Worm (Caenorhabditis elegans) whole organism, L1 larva: ENCODE measurements around the gene nlp-50.

Source experiments
- C34B4.2 ChIP-seq: sonication (generic microtip); optimal IDR thresholded peaks from 2 replicates; lab custom pipeline; 2017; ENCODE audit warnings: mild to moderate bottlenecking, missing genetic modification characterization, missing compliant biosample characterization
- Y116A8C.19 ChIP-seq: sonication (generic microtip); optimal IDR thresholded peaks from 2 replicates; lab custom pipeline; 2016; ENCODE audit warnings: missing compliant biosample characterization, missing genetic modification characterization, borderline replicate concordance
- aly-2 ChIP-seq: fragments of 150-350 bp; optimal IDR thresholded peaks from 2 replicates; lab custom pipeline; 2014; ENCODE audit warnings: missing biosample characterization, missing genetic modification characterization
- ama-1 ChIP-seq: fragments of 150-350 bp; optimal IDR thresholded peaks from 2 replicates; lab custom pipeline; 2014
- blmp-1 ChIP-seq: fragments of 150-350 bp; optimal IDR thresholded peaks from 2 replicates; lab custom pipeline; 2014; ENCODE audit warnings: missing biosample characterization, missing genetic modification characterization
- ceh-8 ChIP-seq: fragments of 200-800 bp; sonication (Bioruptor generic); optimal IDR thresholded peaks from 2 replicates; lab custom pipeline; 2018; ENCODE audit warnings: mild to moderate bottlenecking, missing genetic modification characterization, moderate library complexity, missing compliant biosample characterization
- dpl-1 ChIP-seq, 3 experiments: fragments of 150-350 bp in 2 of 3; sonication (generic microtip) in 1 of 3; optimal IDR thresholded peaks; 2 replicates each; lab custom pipeline; 2014 to 2017; ENCODE audit warnings: missing biosample characterization in 3 of 3, missing genetic modification characterization in 3 of 3, missing genetic modification reagents in 3 of 3
- dsc-1 ChIP-seq: sonication (generic microtip); optimal IDR thresholded peaks from 2 replicates; lab custom pipeline; 2016; ENCODE audit warnings: mild to moderate bottlenecking, missing genetic modification characterization, missing compliant biosample characterization
- efl-1 ChIP-seq, 4 experiments: fragments of 150-350 bp; optimal IDR thresholded peaks in 3 of 4; peaks in 1 of 4; 1 replicate in 1 of 4; 2 replicates in 3 of 4; lab custom pipeline; 2014; ENCODE audit warnings: missing biosample characterization in 2 of 4, missing genetic modification characterization in 2 of 4, missing genetic modification reagents in 2 of 4
- elt-2 ChIP-seq: sonication (generic microtip); optimal IDR thresholded peaks from 2 replicates; lab custom pipeline; 2016; ENCODE audit warnings: missing genetic modification characterization, mild to moderate bottlenecking, inconsistent platforms, missing compliant biosample characterization, missing genetic modification reagents
- elt-3 ChIP-seq, 6 experiments: fragments of 150-350 bp in 1 of 6; sonication (generic microtip); optimal IDR thresholded peaks; 2 replicates each; lab custom pipeline; 2017 to 2018; ENCODE audit warnings: missing biosample characterization in 6 of 6, missing genetic modification characterization in 6 of 6, inconsistent platforms in 1 of 6
- ets-5 ChIP-seq: fragments of 200-800 bp; sonication (Bioruptor generic); IDR thresholded peaks from 2 replicates; pipeline ENCODE4 v1.3.6; 2022; ENCODE audit warnings: missing genetic modification characterization, missing compliant biosample characterization
- hlh-4 ChIP-seq: sonication (generic microtip); optimal IDR thresholded peaks from 2 replicates; lab custom pipeline; 2016; ENCODE audit warnings: mild to moderate bottlenecking, missing genetic modification characterization, missing compliant biosample characterization
- hpl-2 ChIP-seq: fragments of 150-350 bp; optimal IDR thresholded peaks from 2 replicates; lab custom pipeline; 2014; ENCODE audit warnings: missing biosample characterization, missing genetic modification reagents, missing genetic modification characterization
- irx-1 ChIP-seq: sonication (generic microtip); optimal IDR thresholded peaks from 2 replicates; lab custom pipeline; 2016; ENCODE audit warnings: missing genetic modification characterization, missing compliant biosample characterization
- jun-1 ChIP-seq: fragments of 150-350 bp; optimal IDR thresholded peaks from 2 replicates; lab custom pipeline; 2014; ENCODE audit warnings: missing biosample characterization, missing genetic modification reagents, missing genetic modification characterization
- lin-14 ChIP-seq: fragments of 200-800 bp; sonication (Bioruptor generic); optimal IDR thresholded peaks from 2 replicates; lab custom pipeline; 2018; ENCODE audit warnings: mild to moderate bottlenecking, missing genetic modification characterization, moderate library complexity, missing compliant biosample characterization
- lin-35 ChIP-seq, 2 experiments: fragments of 150-350 bp; optimal IDR thresholded peaks; 2 replicates each; lab custom pipeline; 2014; ENCODE audit warnings: missing biosample characterization in 2 of 2, missing genetic modification characterization in 2 of 2, missing genetic modification reagents in 2 of 2
- lsy-2 ChIP-seq, 2 experiments: fragments of 150-350 bp; optimal IDR thresholded peaks; 2 replicates each; lab custom pipeline; 2014; ENCODE audit warnings: missing biosample characterization in 2 of 2, missing genetic modification characterization in 2 of 2
- mab-9 ChIP-seq: fragments of 200-800 bp; sonication (Bioruptor generic); IDR thresholded peaks from 2 replicates; pipeline ENCODE4 v1.3.6; 2022; ENCODE audit warnings: missing genetic modification reagents, missing genetic modification characterization, missing compliant biosample characterization
- mdl-1 ChIP-seq, 2 experiments: fragments of 150-350 bp; optimal IDR thresholded peaks; 2 replicates each; lab custom pipeline; 2014 to 2017; ENCODE audit warnings: missing biosample characterization in 2 of 2, missing genetic modification characterization in 2 of 2, inconsistent platforms in 1 of 2
- mep-1 ChIP-seq: fragments of 150-350 bp; optimal IDR thresholded peaks from 2 replicates; lab custom pipeline; 2014; ENCODE audit warnings: missing biosample characterization, missing genetic modification characterization
- nhr-20 ChIP-seq: sonication (generic microtip); optimal IDR thresholded peaks from 2 replicates; lab custom pipeline; 2016; ENCODE audit warnings: mild to moderate bottlenecking, missing genetic modification characterization, missing compliant biosample characterization
- nhr-71 ChIP-seq: sonication (generic microtip); optimal IDR thresholded peaks from 2 replicates; lab custom pipeline; 2016; ENCODE audit warnings: mild to moderate bottlenecking, missing genetic modification characterization, moderate library complexity, missing compliant biosample characterization
- nhr-77 ChIP-seq: fragments of 150-350 bp; optimal IDR thresholded peaks from 2 replicates; lab custom pipeline; 2014; ENCODE audit warnings: missing biosample characterization, missing genetic modification characterization
- nhr-90 ChIP-seq: sonication (generic microtip); optimal IDR thresholded peaks from 2 replicates; lab custom pipeline; 2016; ENCODE audit warnings: mild to moderate bottlenecking, missing genetic modification characterization, missing compliant biosample characterization; ENCODE audit not compliant: poor library complexity
- rnt-1 ChIP-seq: sonication (generic microtip); optimal IDR thresholded peaks from 2 replicates; lab custom pipeline; 2016; ENCODE audit warnings: mild to moderate bottlenecking, missing genetic modification characterization, moderate library complexity, missing compliant biosample characterization
- snpc-4 ChIP-seq: fragments of 150-350 bp; optimal IDR thresholded peaks from 2 replicates; lab custom pipeline; 2014; ENCODE audit warnings: missing biosample characterization, missing genetic modification characterization
- snu-23 ChIP-seq: sonication (generic microtip); optimal IDR thresholded peaks from 2 replicates; lab custom pipeline; 2016; ENCODE audit warnings: missing genetic modification characterization, missing compliant biosample characterization
- sptf-1 ChIP-seq: fragments of 150-350 bp; optimal IDR thresholded peaks from 2 replicates; lab custom pipeline; 2014; ENCODE audit warnings: missing biosample characterization, missing genetic modification characterization
- sup-37 ChIP-seq: fragments of 200-800 bp; sonication (Bioruptor generic); optimal IDR thresholded peaks from 2 replicates; lab custom pipeline; 2018; ENCODE audit warnings: mild to moderate bottlenecking, missing genetic modification characterization, missing compliant biosample characterization
- tlp-1 ChIP-seq: fragments of 150-350 bp; optimal IDR thresholded peaks from 2 replicates; lab custom pipeline; 2014; ENCODE audit warnings: missing biosample characterization, missing genetic modification characterization
- unc-98 ChIP-seq: fragments of 200-800 bp; sonication (Bioruptor generic); IDR thresholded peaks from 2 replicates; pipeline ENCODE4 v1.3.6; 2022; ENCODE audit warnings: missing genetic modification characterization, missing compliant biosample characterization
- ztf-4 ChIP-seq: fragments of 150-350 bp; optimal IDR thresholded peaks from 2 replicates; lab custom pipeline; 2014; ENCODE audit warnings: missing biosample characterization, missing genetic modification characterization

Gene nlp-50

DNA sequence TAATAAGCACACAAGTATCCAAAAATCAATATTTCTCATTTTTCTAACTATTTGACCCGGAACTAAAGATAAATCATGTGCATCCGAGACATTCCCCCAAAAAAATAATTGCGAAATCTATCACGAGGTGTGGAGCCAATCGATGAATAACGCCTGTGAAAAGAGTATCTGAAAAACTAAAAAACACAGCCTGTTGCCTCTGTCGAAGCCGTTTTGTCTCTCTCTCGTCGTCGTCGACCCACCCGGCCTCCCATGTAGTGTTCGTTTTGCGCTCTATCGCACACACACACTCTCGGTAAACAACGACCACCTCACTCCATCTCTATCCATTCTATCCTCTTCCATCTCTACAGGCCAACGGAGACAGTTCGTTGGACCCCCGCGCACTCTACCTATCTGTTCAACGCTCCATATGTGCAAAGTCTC is 17.9 kb downstream of the nlp-50 start (continued):
- TF ChIP-seq nhr-77 (tag; lab: Kevin White, UChicago) (no peak), mep-1 (peak; percentile 50), jun-1 (peak; percentile 51), snpc-4 (tag; lab: Kevin White, UChicago) (peak; percentile 40)

DNA sequence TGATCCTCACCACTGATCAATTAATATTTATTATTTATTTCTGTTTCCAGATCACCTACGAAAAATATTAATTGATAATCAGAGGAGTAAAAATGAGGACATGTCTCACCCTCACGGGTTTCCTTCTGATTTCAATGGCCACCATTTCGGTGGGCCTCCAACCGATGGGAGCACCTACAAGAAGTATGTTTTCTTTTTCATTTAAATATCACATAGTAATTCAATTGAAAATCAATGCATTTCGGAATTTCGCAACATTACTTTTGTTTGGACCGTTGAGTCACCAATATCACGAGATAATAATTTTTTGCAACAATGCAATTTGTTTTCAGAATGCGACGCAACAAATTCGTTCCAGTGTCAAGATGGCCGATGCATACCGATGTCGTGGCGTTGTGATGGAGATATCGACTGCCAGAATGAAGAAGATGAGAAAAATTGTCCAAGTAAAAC is 18.6 kb downstream of the nlp-50 start, which contains the start of gene gldi-2:
Gene gldi-2 (plus strand): TSS at position 51 of the 453 bp plus-strand sequence.
- TF ChIP-seq dpl-1 (GFP tag; optimal IDR thresholded peaks at IDR 0.05; lab: Kevin White, UChicago) = no peak
- TF ChIP-seq irx-1 = no peak

DNA sequence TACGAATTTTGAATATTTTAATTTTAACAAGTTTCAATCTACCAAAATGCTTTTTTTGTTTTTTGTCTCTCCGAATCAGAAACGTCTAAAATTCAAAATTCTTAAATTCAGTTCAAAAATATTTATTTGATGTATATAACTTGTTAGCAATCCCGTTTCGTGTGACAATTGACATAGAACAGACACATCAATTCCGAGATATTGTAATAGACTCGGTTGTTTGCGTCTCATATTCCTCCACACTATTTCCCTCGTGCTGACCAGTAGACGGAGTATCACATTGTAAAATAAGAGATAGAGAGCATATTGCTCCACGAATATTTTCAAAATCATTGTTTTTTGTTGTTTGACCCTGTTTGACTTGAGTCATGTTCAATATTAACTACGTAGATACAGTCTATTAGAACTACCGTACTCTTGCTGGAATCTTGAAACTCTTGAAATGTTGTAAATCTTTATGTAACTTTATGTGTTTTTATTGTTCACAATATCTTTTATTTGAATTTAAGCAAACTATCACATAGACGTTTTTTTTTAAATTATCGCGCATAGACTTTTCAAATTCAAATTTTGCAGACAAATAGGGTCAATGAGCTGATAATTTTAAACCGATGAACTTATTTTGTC is 24.0 kb downstream of the nlp-50 start, which contains the start of gene T13C2.3:
Gene T13C2.3 (plus strand): TSS at position 577 of the 627 bp plus-strand sequence.
- TF ChIP-seq unc-98 (no peak), ceh-8 (no peak), sptf-1 (no peak), dsc-1 (tag; lab: Kevin White, UChicago) (no peak), nhr-71 (tag; lab: Kevin White, UChicago) (no peak), efl-1 (optimal IDR thresholded peaks at IDR 0.05; lab: Kevin White, UChicago) (no peak), efl-1 (GFP tag; optimal IDR thresholded peaks at IDR 0.05 in 1 of 2; lab: Kevin White, UChicago) (peak in 1 of 2 experiments; percentile 9), nhr-77 (tag; lab: Kevin White, UChicago) (no peak), sup-37 (GFP tag; lab: Kevin White, UChicago) (no peak), ets-5 (no peak), tlp-1 (tag; lab: Kevin White, UChicago) (no peak), mdl-1 (tag; optimal IDR thresholded peaks at IDR 0.05; lab: Kevin White, UChicago) (no peak), mep-1 (no peak), Y116A8C.19 (tag; lab: Kevin White, UChicago) (no peak), rnt-1 (peak; percentile 6), mab-9 (no peak), aly-2 (tag; lab: Kevin White, UChicago) (no peak), lin-14 (GFP tag; lab: Kevin White, UChicago) (peak; percentile 31), ama-1 (lab: Kevin White, UChicago) (no peak), hlh-4 (tag; lab: Kevin White, UChicago) (no peak)

DNA sequence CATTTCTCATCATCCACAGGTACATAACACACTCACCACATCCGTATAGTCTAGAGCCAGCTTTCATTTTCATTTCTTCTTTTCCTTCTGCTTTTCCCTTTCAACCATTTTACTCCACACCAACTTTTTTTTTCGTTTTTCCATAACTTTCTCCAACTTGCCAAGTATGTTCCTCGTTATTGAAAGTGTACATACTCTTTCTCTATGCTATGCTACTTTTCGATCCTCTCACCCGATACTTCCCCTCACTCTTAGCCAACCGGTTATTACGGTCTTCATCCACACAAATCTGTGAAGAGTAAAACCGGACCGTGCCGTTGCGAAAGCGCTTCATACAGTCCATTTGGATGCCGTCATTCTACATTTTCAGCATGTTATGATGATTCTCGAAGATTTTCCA is 27.1 kb downstream of the nlp-50 start, which contains the start of gene T13C2.2:
Gene T13C2.2 (plus strand): TSS at position 301 of the 400 bp plus-strand sequence.
- TF ChIP-seq C34B4.2 (tag; lab: Kevin White, UChicago) (no peak), blmp-1 (peak; percentile 52)

DNA sequence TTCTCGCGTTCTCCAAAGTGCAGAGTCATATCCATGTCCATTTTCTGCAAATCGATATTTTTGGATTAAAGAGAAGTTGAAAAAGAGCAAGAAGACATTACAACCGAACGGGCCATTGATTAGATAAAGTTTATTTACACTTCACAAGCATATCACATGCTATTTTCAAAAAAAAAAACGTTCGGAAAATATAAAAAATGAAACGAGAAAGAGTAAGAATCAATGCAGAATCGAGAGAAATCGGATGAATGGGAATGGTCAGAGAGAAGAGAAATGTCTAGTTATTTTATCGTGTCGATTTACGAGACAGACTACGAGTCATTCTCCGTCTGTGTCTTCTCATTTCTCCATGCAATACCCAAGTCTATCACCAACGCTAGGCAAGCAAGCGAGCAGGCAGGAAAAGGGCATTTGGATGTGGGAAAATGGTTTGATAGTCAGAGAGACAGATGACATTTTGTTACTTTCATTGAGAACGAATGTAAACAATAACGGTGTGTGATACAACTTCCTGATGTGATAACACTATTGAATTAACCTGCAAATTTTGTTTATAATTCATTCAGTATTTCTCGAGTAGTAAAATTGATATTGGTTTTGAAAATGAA is 35.4 kb downstream of the nlp-50 start, which contains the start of gene F31E8.4:
Gene F31E8.4 (minus strand): TSS at position 51 of the 608 bp plus-strand sequence.
- TF ChIP-seq lsy-2 (tag; optimal IDR thresholded peaks at IDR 0.05; lab: Kevin White, UChicago) (peak in 1 of 2 experiments; percentile 19), ztf-4 (tag; lab: Kevin White, UChicago) (no peak), blmp-1 (peak; percentile 67), nhr-90 (peak; percentile 0), jun-1 (no peak), efl-1 (optimal IDR thresholded peaks at IDR 0.05; lab: Kevin White, UChicago) (peak; percentile 5), efl-1 (GFP tag; optimal IDR thresholded peaks at IDR 0.05 in 1 of 2; lab: Kevin White, UChicago) (no peak), elt-3 (tag; optimal IDR thresholded peaks at IDR 0.05; lab: Kevin White, UChicago) (peak in 1 of 6 experiments; percentile 52), lin-35 (GFP tag; optimal IDR thresholded peaks at IDR 0.05; lab: Kevin White, UChicago) (peak in 1 of 2 experiments; percentile 39), rnt-1 (peak; percentile 14), nhr-20 (tag; lab: Kevin White, UChicago) (peak; percentile 47), lin-14 (GFP tag; lab: Kevin White, UChicago) (peak; percentile 81), elt-2 (tag; lab: Kevin White, UChicago) (peak; percentile 30), nhr-71 (tag; lab: Kevin White, UChicago) (peak; percentile 22), mep-1 (peak; percentile 12), snu-23 (GFP tag; lab: Kevin White, UChicago) (peak; percentile 38), hpl-2 (GFP tag; lab: Kevin White, UChicago) (no peak), tlp-1 (tag; lab: Kevin White, UChicago) (no peak), mdl-1 (tag; optimal IDR thresholded peaks at IDR 0.05; lab: Kevin White, UChicago) (peak in 1 of 2 experiments; percentile 24)
- TF ChIP-seq, all 84 proteins: peak for 14
